Worm (Caenorhabditis elegans) whole organism, midembryonic: ENCODE data around the gene nhr-280.

Experiments
- T22C8.4 ChIP-seq: fragments of 200-800 bp; sonication (Bioruptor generic); IDR thresholded peaks from 2 replicates; pipeline ENCODE4 v1.3.6; 2022; ENCODE audit warnings: missing genetic modification characterization, missing compliant biosample characterization
- cog-1 ChIP-seq: sonication (generic microtip); optimal IDR thresholded peaks from 2 replicates; lab custom pipeline; 2016; ENCODE audit warnings: missing genetic modification characterization, missing compliant biosample characterization
- flt-1 ChIP-seq: fragments of 200-800 bp; sonication (Bioruptor generic); IDR thresholded peaks from 2 replicates; pipeline ENCODE4 v1.3.6; 2022; ENCODE audit warnings: missing genetic modification characterization, missing compliant biosample characterization
- med-1 ChIP-seq: sonication (generic microtip); optimal IDR thresholded peaks from 2 replicates; lab custom pipeline; 2017; ENCODE audit warnings: missing genetic modification characterization, mild to moderate bottlenecking, missing compliant biosample characterization, antibody characterized with exemption, missing genetic modification reagents; ENCODE audit not compliant: insufficient read depth
- tab-1 ChIP-seq: fragments of 200-800 bp; sonication (Bioruptor generic); IDR thresholded peaks from 2 replicates; pipeline ENCODE4 v1.3.6; 2022; ENCODE audit warnings: missing genetic modification characterization, missing compliant biosample characterization
- ztf-23 ChIP-seq: fragments of 200-800 bp; sonication (Bioruptor generic); IDR thresholded peaks from 2 replicates; pipeline ENCODE4 v1.3.6; 2022; ENCODE audit warnings: missing genetic modification reagents, missing genetic modification characterization, missing compliant biosample characterization

DNA sequence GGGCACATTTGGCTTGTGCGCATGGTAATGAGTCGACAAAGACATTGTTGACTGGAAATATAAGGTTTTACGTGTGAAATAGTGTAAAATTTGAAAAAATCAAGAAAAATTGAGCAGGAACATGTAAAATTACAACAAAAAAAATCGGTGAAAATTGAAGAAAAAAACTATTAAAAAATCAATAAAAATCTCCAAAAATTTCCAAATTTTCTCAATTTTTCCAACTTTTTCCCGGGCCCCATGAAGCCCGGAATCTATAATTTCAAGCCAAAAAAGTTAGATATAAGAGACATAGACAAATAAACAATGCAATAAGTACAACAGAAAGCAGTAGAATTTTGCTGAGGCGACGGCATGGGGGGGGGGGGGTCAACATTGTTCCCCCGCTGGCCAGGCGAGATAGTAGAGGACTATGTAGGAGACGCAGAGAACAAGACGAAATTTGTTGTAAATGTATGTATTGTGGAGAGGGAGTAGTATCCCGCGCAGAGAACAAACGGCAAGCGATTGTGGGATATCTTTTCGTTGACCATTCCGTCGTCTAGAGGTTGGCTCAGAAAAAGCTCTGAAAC, 35.7 kb downstream of the nhr-280 start, which contains the start of gene pat-4:
- TF ChIP-seq tab-1 = no peak
- TF ChIP-seq flt-1 (GFP tag; lab: Robert Waterston, UW) = no peak
- TF ChIP-seq T22C8.4 (GFP tag; lab: Robert Waterston, UW) = no peak
- no peak for TF ChIP-seq cog-1 (tag; lab: Kevin White, UChicago)
- TF ChIP-seq ztf-23 (GFP tag; lab: Robert Waterston, UW) = no peak
- no peak for TF ChIP-seq med-1 (GFP tag; lab: Kevin White, UChicago)
